Worm (Caenorhabditis elegans) whole organism, young adult: ENCODE data around the gene W03A5.1.

ENCODE experiments used
- B0261.1 ChIP-seq: sonication (generic microtip); optimal IDR thresholded peaks from 2 replicates; lab custom pipeline; 2016; ENCODE audit warnings: mild to moderate bottlenecking, missing genetic modification characterization, moderate library complexity, missing compliant biosample characterization
- B0336.3 ChIP-seq: fragments of 200-800 bp; sonication (Bioruptor generic); IDR thresholded peaks from 2 replicates; pipeline ENCODE4 v1.3.6; 2022; ENCODE audit warnings: missing genetic modification characterization, missing compliant biosample characterization
- C06A6.2 ChIP-seq: fragments of 200-800 bp; sonication (Bioruptor generic); conservative IDR thresholded peaks from 2 replicates; pipeline ENCODE4 v1.3.6; 2022; ENCODE audit warnings: missing genetic modification characterization, missing compliant biosample characterization
- C17E4.6 ChIP-seq: fragments of 200-800 bp; sonication (Bioruptor generic); IDR thresholded peaks from 2 replicates; pipeline ENCODE4 v1.3.6; 2022; ENCODE audit warnings: missing genetic modification reagents, missing genetic modification characterization, missing compliant biosample characterization
- F10E7.11 ChIP-seq: sonication (generic microtip); optimal IDR thresholded peaks from 2 replicates; lab custom pipeline; 2017; ENCODE audit warnings: mild to moderate bottlenecking, missing genetic modification characterization, moderate library complexity, missing compliant biosample characterization
- F52B5.7 ChIP-seq: sonication (generic microtip); optimal IDR thresholded peaks from 2 replicates; lab custom pipeline; 2016; ENCODE audit warnings: mild to moderate bottlenecking, missing genetic modification characterization, missing compliant biosample characterization
- F57A8.1 ChIP-seq: fragments of 200-800 bp; sonication (Bioruptor generic); optimal IDR thresholded peaks from 2 replicates; lab custom pipeline; 2018; ENCODE audit warnings: mild to moderate bottlenecking, missing genetic modification characterization, moderate library complexity, missing compliant biosample characterization
- ZK185.1 ChIP-seq: sonication (generic microtip); optimal IDR thresholded peaks from 2 replicates; lab custom pipeline; 2016; ENCODE audit warnings: mild to moderate bottlenecking, missing genetic modification characterization, missing compliant biosample characterization; ENCODE audit not compliant: poor library complexity, severe bottlenecking
- atf-7 ChIP-seq: sonication (generic microtip); optimal IDR thresholded peaks from 2 replicates; lab custom pipeline; 2017; ENCODE audit warnings: mild to moderate bottlenecking, missing genetic modification characterization, missing compliant biosample characterization
- athp-1 ChIP-seq: sonication (generic microtip); optimal IDR thresholded peaks from 2 replicates; lab custom pipeline; 2017; ENCODE audit warnings: mild to moderate bottlenecking, missing genetic modification characterization, missing compliant biosample characterization
- bed-1 ChIP-seq: fragments of 200-800 bp; sonication (Bioruptor generic); IDR thresholded peaks from 2 replicates; pipeline ENCODE4 v1.3.6; 2022; ENCODE audit warnings: missing genetic modification reagents, missing genetic modification characterization, missing compliant biosample characterization
- ccch-3 ChIP-seq: fragments of 200-800 bp; sonication (Bioruptor generic); optimal IDR thresholded peaks from 2 replicates; lab custom pipeline; 2018; ENCODE audit warnings: mild to moderate bottlenecking, missing genetic modification characterization, missing compliant biosample characterization
- ceh-100 ChIP-seq: fragments of 200-800 bp; sonication (Bioruptor generic); IDR thresholded peaks from 2 replicates; pipeline ENCODE4 v1.3.6; 2022; ENCODE audit warnings: missing genetic modification reagents, missing genetic modification characterization, missing compliant biosample characterization
- ceh-79 ChIP-seq: sonication (generic microtip); optimal IDR thresholded peaks from 2 replicates; lab custom pipeline; 2017; ENCODE audit warnings: mild to moderate bottlenecking, missing genetic modification characterization, missing compliant biosample characterization
- dox-1 ChIP-seq: fragments of 200-800 bp; sonication (Bioruptor generic); IDR thresholded peaks from 2 replicates; pipeline ENCODE4 v1.3.6; 2022; ENCODE audit warnings: missing genetic modification reagents, missing genetic modification characterization, missing compliant biosample characterization
- ekl-4 ChIP-seq: fragments of 200-800 bp; sonication (Bioruptor generic); IDR thresholded peaks from 2 replicates; pipeline ENCODE4 v1.3.6; 2022; ENCODE audit warnings: missing genetic modification reagents, missing genetic modification characterization, missing compliant biosample characterization
- ets-4 ChIP-seq: fragments of 200-800 bp; sonication (Bioruptor generic); optimal IDR thresholded peaks from 2 replicates; lab custom pipeline; 2018; ENCODE audit warnings: mild to moderate bottlenecking, missing genetic modification characterization, missing compliant biosample characterization
- fkh-3 ChIP-seq: sonication (generic microtip); optimal IDR thresholded peaks from 2 replicates; lab custom pipeline; 2016; ENCODE audit warnings: mild to moderate bottlenecking, missing genetic modification characterization, missing compliant biosample characterization
- gei-17 ChIP-seq: fragments of 200-800 bp; sonication (Bioruptor generic); optimal IDR thresholded peaks from 2 replicates; lab custom pipeline; 2018; ENCODE audit warnings: mild to moderate bottlenecking, missing genetic modification characterization, missing compliant biosample characterization
- hlh-26 ChIP-seq: fragments of 200-800 bp; sonication (Bioruptor generic); conservative IDR thresholded peaks from 2 replicates; pipeline ENCODE4 v1.3.6; 2022; ENCODE audit warnings: missing genetic modification reagents, missing genetic modification characterization, missing compliant biosample characterization
- let-607 ChIP-seq, 2 experiments: fragments of 200-800 bp in 1 of 2; sonication (Bioruptor generic) in 1 of 2; sonication (generic microtip) in 1 of 2; optimal IDR thresholded peaks; 2 replicates each; lab custom pipeline; 2016 to 2018; ENCODE audit warnings: mild to moderate bottlenecking in 2 of 2, missing compliant biosample characterization in 2 of 2, missing genetic modification characterization in 2 of 2, moderate library complexity in 2 of 2, missing genotype in 1 of 2
- lin-35 ChIP-seq, 3 experiments: fragments of 150-350 bp in 2 of 3; sonication (generic microtip) in 1 of 3; optimal IDR thresholded peaks; 2 replicates each; lab custom pipeline; 2014 to 2018; ENCODE audit warnings: missing biosample characterization in 3 of 3, missing genetic modification characterization in 3 of 3, missing genetic modification reagents in 3 of 3
- lin-54 ChIP-seq: fragments of 200-800 bp; sonication (Bioruptor generic); optimal IDR thresholded peaks from 2 replicates; lab custom pipeline; 2018; ENCODE audit warnings: mild to moderate bottlenecking, missing genetic modification characterization, missing compliant biosample characterization
- madf-10 ChIP-seq: sonication (generic microtip); optimal IDR thresholded peaks from 2 replicates; lab custom pipeline; 2016; ENCODE audit warnings: mild to moderate bottlenecking, missing genetic modification characterization, missing compliant biosample characterization
- mcd-1 ChIP-seq: fragments of 200-800 bp; sonication (Bioruptor generic); IDR thresholded peaks from 2 replicates; pipeline ENCODE4 v1.3.6; 2022; ENCODE audit warnings: missing genetic modification reagents, missing genetic modification characterization, missing compliant biosample characterization
- mxl-1 ChIP-seq: sonication (generic microtip); optimal IDR thresholded peaks from 2 replicates; lab custom pipeline; 2016; ENCODE audit warnings: missing genetic modification characterization, missing compliant biosample characterization
- nfyb-1 ChIP-seq: fragments of 200-800 bp; sonication (Bioruptor generic); IDR thresholded peaks from 2 replicates; pipeline ENCODE4 v1.3.6; 2022; ENCODE audit warnings: missing genetic modification reagents, missing genetic modification characterization, missing compliant biosample characterization
- nhr-179 ChIP-seq: sonication (generic microtip); optimal IDR thresholded peaks from 2 replicates; lab custom pipeline; 2016; ENCODE audit warnings: mild to moderate bottlenecking, missing genetic modification characterization, missing compliant biosample characterization
- nhr-27 ChIP-seq: fragments of 200-800 bp; sonication (Bioruptor generic); optimal IDR thresholded peaks from 2 replicates; lab custom pipeline; 2018; ENCODE audit warnings: mild to moderate bottlenecking, missing genetic modification characterization, moderate library complexity, missing compliant biosample characterization
- nhr-80 ChIP-seq: sonication (generic microtip); optimal IDR thresholded peaks from 2 replicates; lab custom pipeline; 2016; ENCODE audit warnings: missing genetic modification characterization, missing compliant biosample characterization
- pha-4 ChIP-seq: fragments of 150-350 bp; sonication (generic microtip); optimal IDR thresholded peaks from 2 replicates; lab custom pipeline; 2014; ENCODE audit warnings: missing biosample characterization, missing genetic modification reagents, missing genetic modification characterization
- rcor-1 ChIP-seq: fragments of 200-800 bp; sonication (Bioruptor generic); IDR thresholded peaks from 2 replicates; pipeline ENCODE4 v1.3.6; 2022; ENCODE audit warnings: missing genetic modification reagents, missing genetic modification characterization, missing compliant biosample characterization
- rec-8 ChIP-seq, 2 experiments: sonication (generic microtip); optimal IDR thresholded peaks; 2 replicates each; lab custom pipeline; 2016; ENCODE audit warnings: mild to moderate bottlenecking in 2 of 2, missing genetic modification characterization in 2 of 2, missing genetic modification reagents in 2 of 2, missing genotype in 2 of 2, missing biosample characterization in 1 of 2, missing compliant biosample characterization in 1 of 2, moderate library complexity in 1 of 2
- repo-1 ChIP-seq: sonication (generic microtip); optimal IDR thresholded peaks from 2 replicates; lab custom pipeline; 2017; ENCODE audit warnings: mild to moderate bottlenecking, missing genetic modification characterization, missing compliant biosample characterization
- rpc-1 ChIP-seq, 2 experiments: fragments of 150-350 bp in 1 of 2; sonication (generic microtip) in 1 of 2; optimal IDR thresholded peaks; 2 replicates each; lab custom pipeline; 2014 to 2018; ENCODE audit warnings: missing biosample characterization in 1 of 2, missing genetic modification characterization in 1 of 2, missing genetic modification reagents in 1 of 2, missing genotype in 1 of 2
- tbp1 ChIP-seq: fragments of 200-800 bp; sonication (Bioruptor generic); optimal IDR thresholded peaks from 2 replicates; lab custom pipeline; 2018; ENCODE audit warnings: mild to moderate bottlenecking, missing genetic modification characterization, missing compliant biosample characterization
- tbx-9 ChIP-seq: sonication (generic microtip); optimal IDR thresholded peaks from 2 replicates; lab custom pipeline; 2016; ENCODE audit warnings: borderline replicate concordance, missing genetic modification characterization, inconsistent platforms, missing compliant biosample characterization
- unc-62 ChIP-seq: fragments of 150-350 bp; optimal IDR thresholded peaks from 2 replicates; lab custom pipeline; 2014; ENCODE audit warnings: missing biosample characterization, missing genetic modification reagents, missing genetic modification characterization
- xnd-1 ChIP-seq: sonication (generic microtip); optimal IDR thresholded peaks from 2 replicates; lab custom pipeline; 2016; ENCODE audit warnings: missing genotype, missing genetic modification reagents, missing genetic modification characterization, missing compliant biosample characterization
- zim-3 ChIP-seq: sonication (generic microtip); optimal IDR thresholded peaks from 2 replicates; lab custom pipeline; 2017; ENCODE audit warnings: mild to moderate bottlenecking, missing genetic modification characterization, moderate library complexity, missing compliant biosample characterization
- ztf-18 ChIP-seq: sonication (generic microtip); optimal IDR thresholded peaks from 2 replicates; lab custom pipeline; 2016; ENCODE audit warnings: missing genotype, mild to moderate bottlenecking, missing genetic modification characterization, missing compliant biosample characterization
- ztf-25 ChIP-seq: fragments of 200-800 bp; sonication (Bioruptor generic); IDR thresholded peaks from 2 replicates; pipeline ENCODE4 v1.3.6; 2022; ENCODE audit warnings: missing genetic modification reagents, missing genetic modification characterization, missing compliant biosample characterization
- ztf-3 ChIP-seq: fragments of 200-800 bp; sonication (Bioruptor generic); optimal IDR thresholded peaks from 2 replicates; lab custom pipeline; 2018; ENCODE audit warnings: mild to moderate bottlenecking, missing genetic modification characterization, missing compliant biosample characterization

Gene W03A5.1

ce11 chrIII:5407588-5407987, at the start of gene W03A5.1:
Gene W03A5.1 (plus strand): TSS chrIII:5407888.
- no peak for TF ChIP-seq athp-1
- TF ChIP-seq ekl-4 (GFP tag; lab: Robert Waterston, UW) = no peak
- TF ChIP-seq gei-17 = no peak
- TF ChIP-seq F52B5.7 (tag; lab: Kevin White, UChicago) = no peak
- no peak for TF ChIP-seq nfyb-1

ce11 chrIII:5361909-5362308, 45.8 kb upstream of the W03A5.1 start, which contains the start of gene Y32H12A.1:
Gene Y32H12A.1 (plus strand): TSS chrIII:5362209.
- TF ChIP-seq tbx-9 (tag; lab: Kevin White, UChicago) (no peak), repo-1 (tag; lab: Kevin White, UChicago) (no peak), rcor-1 (GFP tag; lab: Robert Waterston, UW) (no peak), C17E4.6 (GFP tag; lab: Robert Waterston, UW) (no peak), atf-7 (tag; lab: Kevin White, UChicago) (no peak), ztf-25 (GFP tag; lab: Robert Waterston, UW) (no peak), dox-1 (no peak), lin-35 (GFP tag; optimal IDR thresholded peaks at IDR 0.05; lab: Kevin White, UChicago) (no peak), pha-4 (tag; lab: Kevin White, UChicago) (no peak), ztf-18 (tag; lab: Kevin White, UChicago) (no peak), ceh-100 (GFP tag; lab: Robert Waterston, UW) (no peak), F57A8.1 (GFP tag; lab: Kevin White, UChicago) (no peak), ZK185.1 (tag; lab: Kevin White, UChicago) (no peak), gei-17 (no peak), F10E7.11 (tag; lab: Kevin White, UChicago) (no peak), athp-1 (no peak), ztf-3 (GFP tag; lab: Kevin White, UChicago) (no peak), B0261.1 (tag; lab: Kevin White, UChicago) (no peak), bed-1 (GFP tag; lab: Robert Waterston, UW) (no peak), rec-8 (tag; optimal IDR thresholded peaks at IDR 0.05; lab: Kevin White, UChicago) (no peak)

- TF ChIP-seq nhr-80 (tag; lab: Kevin White, UChicago) (peak; percentile 51), let-607 (tag; optimal IDR thresholded peaks at IDR 0.05; lab: Kevin White, UChicago) (no peak), B0336.3 (no peak), repo-1 (tag; lab: Kevin White, UChicago) (peak; percentile 68), xnd-1 (tag; lab: Kevin White, UChicago) (no peak), nhr-179 (tag; lab: Kevin White, UChicago) (no peak), mcd-1 (GFP tag; lab: Robert Waterston, UW) (no peak), nhr-27 (tag; lab: Kevin White, UChicago) (no peak), mxl-1 (tag; lab: Kevin White, UChicago) (no peak), zim-3 (no peak), rec-8 (tag; optimal IDR thresholded peaks at IDR 0.05; lab: Kevin White, UChicago) (no peak), hlh-26 (no peak), ceh-100 (GFP tag; lab: Robert Waterston, UW) (no peak), tbp1 (GFP tag; lab: Kevin White, UChicago) (no peak), ztf-25 (GFP tag; lab: Robert Waterston, UW) (no peak), pha-4 (tag; lab: Kevin White, UChicago) (peak; percentile 32), rpc-1 (optimal IDR thresholded peaks at IDR 0.05; lab: Kevin White, UChicago) (no peak), rpc-1 (tag; optimal IDR thresholded peaks at IDR 0.05; lab: Kevin White, UChicago) (no peak), ceh-79 (tag; lab: Kevin White, UChicago) (no peak), lin-35 (GFP tag; optimal IDR thresholded peaks at IDR 0.05; lab: Kevin White, UChicago) (no peak), fkh-3 (tag; lab: Kevin White, UChicago) (no peak), ztf-3 (GFP tag; lab: Kevin White, UChicago) (no peak), lin-54 (no peak), unc-62 (GFP tag; lab: Kevin White, UChicago) (no peak), C06A6.2 (GFP tag; lab: Robert Waterston, UW) (no peak), ccch-3 (GFP tag; lab: Kevin White, UChicago) (no peak), ets-4 (GFP tag; lab: Kevin White, UChicago) (no peak), madf-10 (tag; lab: Kevin White, UChicago) (no peak)
These were observed 39.4 kb upstream of the W03A5.1 start, which contains the start of gene dhs-9 for ce11 chrIII:5367995-5368899. Gene dhs-9 (minus strand): TSS chrIII:5368045.
